Fruit fly (Drosophila melanogaster): Measurements from ENCODE around the gene CG15036.

The CG15036 gene

DNA sequence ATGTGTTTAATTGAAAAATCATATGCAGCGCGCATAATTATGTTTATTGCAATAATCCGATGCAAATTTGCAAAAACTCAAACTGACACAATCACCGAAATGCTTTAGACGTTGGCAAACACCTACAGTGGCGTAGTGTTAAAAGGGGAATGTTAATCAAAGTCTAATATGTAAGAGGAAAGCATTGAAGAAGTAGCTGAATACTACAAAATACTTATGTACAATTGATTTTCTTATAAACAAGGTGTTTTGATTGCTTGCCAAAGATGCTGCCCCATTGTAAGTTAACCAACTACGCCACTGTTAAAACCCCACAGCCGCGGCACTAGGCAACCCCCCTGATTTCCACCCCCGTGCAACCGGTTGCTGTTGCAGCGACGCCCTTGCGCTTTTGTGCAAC lies 45.1 kb downstream of the CG15036 start:
- TF ChIP-seq CG8319 (GFP tag; optimal IDR thresholded peaks at IDR 0.05) (no peak), Smox (GFP tag; optimal IDR thresholded peaks at IDR 0.05) (peak; percentile 34), CG10631 (GFP tag; optimal IDR thresholded peaks at IDR 0.05) (peak; percentile 2), Gug (GFP tag; IDR thresholded peaks at IDR 0.05) (no peak), CG11902 (GFP tag; optimal IDR thresholded peaks at IDR 0.05) (peak; percentile 5), Ets96B (tag; optimal IDR thresholded peaks at IDR 0.05) (peak; percentile 13), dsx (GFP tag; optimal IDR thresholded peaks at IDR 0.05; ENCODE audit: poor library complexity, severe bottlenecking) (peak; percentile 16), Lpt (GFP tag; optimal IDR thresholded peaks at IDR 0.05) (no peak), CG6854 (GFP tag; optimal IDR thresholded peaks at IDR 0.05) (no peak), CG7368 (GFP tag; optimal IDR thresholded peaks at IDR 0.05) (no peak), CG31627 (GFP tag; optimal IDR thresholded peaks at IDR 0.05) (peak; percentile 34), Eip93F (GFP tag; optimal IDR thresholded peaks at IDR 0.05) (no peak), Eip75B (GFP tag; optimal IDR thresholded peaks at IDR 0.05) (peak; percentile 21), CG6163 (GFP tag; IDR thresholded peaks at IDR 0.05) (0 out of 3 replicates have a peak, but pooled peaks have one; percentile 11), vri (GFP tag; optimal IDR thresholded peaks at IDR 0.05) (no peak), CG6276 (GFP tag; optimal IDR thresholded peaks at IDR 0.05) (no peak), CG6808 (GFP tag; optimal IDR thresholded peaks at IDR 0.05) (peak; percentile 33), CG11762 (GFP tag; optimal IDR thresholded peaks at IDR 0.05; ENCODE audit: insufficient read depth) (no peak), Sox102F (GFP tag; optimal IDR thresholded peaks at IDR 0.05) (peak; percentile 37), OdsH (GFP tag; optimal IDR thresholded peaks at IDR 0.05) (peak; percentile 32), esn (GFP tag; optimal IDR thresholded peaks at IDR 0.05) (no peak), CG15336 (GFP tag; IDR thresholded peaks at IDR 0.05) (peak; percentile 23; the same call in 1 of the 2 replicates), net (GFP tag; optimal IDR thresholded peaks at IDR 0.05) (no peak), lz (GFP tag; optimal IDR thresholded peaks at IDR 0.05) (peak; percentile 25), Hr39 (GFP tag; optimal IDR thresholded peaks at IDR 0.05) (peak; percentile 22), pdm3 (GFP tag; optimal IDR thresholded peaks at IDR 0.05) (peak; percentile 16), CG8632 (GFP tag; optimal IDR thresholded peaks at IDR 0.05) (no peak), eg (GFP tag; IDR thresholded peaks at IDR 0.05) (peak; percentile 35; the same call in 1 of the 3 replicates), Sox15 (GFP tag; optimal IDR thresholded peaks at IDR 0.05) (no peak), CG8119 (GFP tag; IDR thresholded peaks at IDR 0.05) (no peak), CG3032 (tag; optimal IDR thresholded peaks at IDR 0.05) (peak; percentile 37), CG9139 (GFP tag; optimal IDR thresholded peaks at IDR 0.05) (no peak), Hr38 (GFP tag; optimal IDR thresholded peaks at IDR 0.05) (no peak), CG6792 (GFP tag; optimal IDR thresholded peaks at IDR 0.05) (peak; percentile 37), CG4318 (GFP tag; optimal IDR thresholded peaks at IDR 0.05) (no peak), spab (GFP tag; optimal IDR thresholded peaks at IDR 0.05) (no peak), dac (GFP tag; optimal IDR thresholded peaks at IDR 0.05) (no peak), Eip78C (GFP tag) (peak; percentile 74), CG11294 (GFP tag; IDR thresholded peaks at IDR 0.05) (no peak), CG10669 (GFP tag; optimal IDR thresholded peaks at IDR 0.05) (peak; percentile 23), Blimp-1 (GFP tag; optimal IDR thresholded peaks at IDR 0.05) (no peak), Sox14 (GFP tag; optimal IDR thresholded peaks at IDR 0.05) (peak; percentile 10), Met (GFP tag; optimal IDR thresholded peaks at IDR 0.05) (peak; percentile 3), cyc (GFP tag; optimal IDR thresholded peaks at IDR 0.05) (peak; percentile 36), topi (GFP tag; optimal IDR thresholded peaks at IDR 0.05) (peak; percentile 21), CG32006 (GFP tag; optimal IDR thresholded peaks at IDR 0.05) (peak; percentile 15), fkh (GFP tag; optimal IDR thresholded peaks at IDR 0.05) (no peak), CG16779 (tag; optimal IDR thresholded peaks at IDR 0.05) (no peak), Ets21C (GFP tag; optimal IDR thresholded peaks at IDR 0.05) (peak; percentile 6), CG1621 (tag; optimal IDR thresholded peaks at IDR 0.05) (no peak), Hr4 (GFP tag; optimal IDR thresholded peaks at IDR 0.05) (no peak), ss (GFP tag; optimal IDR thresholded peaks at IDR 0.05) (peak in 1 of 2 experiments; percentile 42)

Measured in whole organism, prepupa.